Worm (Caenorhabditis elegans) whole organism, L4 larva: ENCODE data around the gene fipr-6.

ENCODE experiments used
- F44E2.7 ChIP-seq: fragments of 200-800 bp; sonication (Bioruptor generic); IDR thresholded peaks from 2 replicates; pipeline ENCODE4 v2.1.2; 2022; ENCODE audit warnings: missing genetic modification characterization, missing compliant biosample characterization
- F49E8.2 ChIP-seq: sonication (generic microtip); optimal IDR thresholded peaks from 2 replicates; lab custom pipeline; 2016; ENCODE audit warnings: missing compliant biosample characterization, mild to moderate bottlenecking, missing genetic modification characterization, borderline replicate concordance
- R02D3.7 ChIP-seq: fragments of 150-350 bp; sonication (generic microtip); optimal IDR thresholded peaks from 3 replicates; lab custom pipeline; 2014; ENCODE audit warnings: missing biosample characterization, missing genetic modification characterization
- T20F7.1 ChIP-seq: fragments of 200-800 bp; sonication (Bioruptor generic); optimal IDR thresholded peaks from 2 replicates; lab custom pipeline; 2018; ENCODE audit warnings: mild to moderate bottlenecking, missing genetic modification characterization, missing compliant biosample characterization
- ZK337.2 ChIP-seq: fragments of 200-800 bp; sonication (Bioruptor generic); IDR thresholded peaks from 2 replicates; pipeline ENCODE4 v1.3.6; 2022; ENCODE audit warnings: missing genetic modification reagents, missing genetic modification characterization, missing compliant biosample characterization
- ZK546.5 ChIP-seq, 2 experiments: sonication (generic microtip); optimal IDR thresholded peaks; 2 replicates each; lab custom pipeline; 2017; ENCODE audit warnings: missing biosample characterization in 2 of 2, missing genetic modification characterization in 2 of 2
- ama-1 ChIP-seq: fragments of 150-350 bp; optimal IDR thresholded peaks from 2 replicates; lab custom pipeline; 2014; ENCODE audit warnings: inconsistent platforms, mixed read lengths
- arid-1 ChIP-seq: fragments of 200-800 bp; sonication (Bioruptor generic); conservative IDR thresholded peaks from 2 replicates; pipeline ENCODE4 v1.3.6; 2022; ENCODE audit warnings: missing genetic modification reagents, missing genetic modification characterization, missing compliant biosample characterization
- ceh-20 ChIP-seq: fragments of 200-800 bp; sonication (Bioruptor generic); IDR thresholded peaks from 2 replicates; pipeline ENCODE4 v1.3.6; 2022; ENCODE audit warnings: missing genetic modification reagents, missing genetic modification characterization, missing compliant biosample characterization
- ceh-28 ChIP-seq: fragments of 150-350 bp; optimal IDR thresholded peaks from 2 replicates; lab custom pipeline; 2014; ENCODE audit warnings: missing biosample characterization, missing genetic modification reagents, missing genetic modification characterization
- ceh-82 ChIP-seq: sonication (generic microtip); optimal IDR thresholded peaks from 2 replicates; lab custom pipeline; 2017; ENCODE audit warnings: missing biosample characterization, missing genetic modification characterization
- ces-1 ChIP-seq: fragments of 150-350 bp; sonication (generic microtip); optimal IDR thresholded peaks from 4 replicates; lab custom pipeline; 2014; ENCODE audit warnings: missing biosample characterization, missing genetic modification reagents, missing genetic modification characterization
- cey-2 ChIP-seq: sonication (generic microtip); optimal IDR thresholded peaks from 3 replicates; lab custom pipeline; 2017; ENCODE audit warnings: missing genetic modification characterization, mild to moderate bottlenecking, missing compliant biosample characterization, antibody characterized with exemption, borderline replicate concordance; ENCODE audit not compliant: insufficient read depth
- daf-16 ChIP-seq, 3 experiments: sonication (generic microtip); optimal IDR thresholded peaks; 2 replicates each; lab custom pipeline; 2016 to 2017; ENCODE audit warnings: missing genetic modification characterization in 3 of 3, missing genetic modification reagents in 3 of 3, mild to moderate bottlenecking in 2 of 3, missing compliant biosample characterization in 2 of 3, missing biosample characterization in 1 of 3, moderate library complexity in 1 of 3
- dmd-6 ChIP-seq: fragments of 200-800 bp; sonication (Bioruptor generic); IDR thresholded peaks from 2 replicates; pipeline ENCODE4 v1.3.6; 2022; ENCODE audit warnings: missing genetic modification reagents, missing genetic modification characterization, missing compliant biosample characterization
- dve-1 ChIP-seq: sonication (generic microtip); optimal IDR thresholded peaks from 2 replicates; lab custom pipeline; 2017; ENCODE audit warnings: antibody characterized with exemption, mild to moderate bottlenecking, missing genetic modification characterization, missing compliant biosample characterization; ENCODE audit not compliant: insufficient read depth
- fkh-10 ChIP-seq: fragments of 150-350 bp; optimal IDR thresholded peaks from 2 replicates; lab custom pipeline; 2014; ENCODE audit warnings: missing biosample characterization, missing genetic modification reagents, missing genetic modification characterization
- hlh-11 ChIP-seq: fragments of 200-800 bp; sonication (Bioruptor generic); optimal IDR thresholded peaks from 2 replicates; lab custom pipeline; 2018; ENCODE audit warnings: mild to moderate bottlenecking, missing genetic modification characterization, missing compliant biosample characterization
- hlh-30 ChIP-seq: sonication (generic microtip); optimal IDR thresholded peaks from 2 replicates; lab custom pipeline; 2017; ENCODE audit warnings: antibody characterized with exemption, mild to moderate bottlenecking, missing genetic modification characterization, missing compliant biosample characterization; ENCODE audit not compliant: insufficient read depth
- hmg-1.1 ChIP-seq: fragments of 200-800 bp; sonication (Bioruptor generic); IDR thresholded peaks from 2 replicates; pipeline ENCODE4 v1.3.6; 2022; ENCODE audit warnings: missing genetic modification reagents, missing genetic modification characterization, missing compliant biosample characterization
- lin-38 ChIP-seq: fragments of 200-800 bp; sonication (Bioruptor generic); IDR thresholded peaks from 2 replicates; pipeline ENCODE4 v1.3.6; 2022; ENCODE audit warnings: missing genetic modification reagents, missing genetic modification characterization, missing compliant biosample characterization
- madf-9 ChIP-seq: fragments of 200-800 bp; sonication (Bioruptor generic); conservative IDR thresholded peaks from 2 replicates; pipeline ENCODE4 v1.3.6; 2022; ENCODE audit warnings: missing genetic modification reagents, missing genetic modification characterization, missing compliant biosample characterization
- mdl-1 ChIP-seq, 2 experiments: fragments of 150-350 bp in 1 of 2; sonication (generic microtip) in 1 of 2; optimal IDR thresholded peaks; 2 replicates each; lab custom pipeline; 2014 to 2017; ENCODE audit warnings: missing biosample characterization in 2 of 2, missing genetic modification characterization in 2 of 2
- mdt-29 ChIP-seq: fragments of 200-800 bp; sonication (Bioruptor generic); IDR thresholded peaks from 2 replicates; pipeline ENCODE4 v1.3.6; 2022; ENCODE audit warnings: missing genetic modification reagents, missing genetic modification characterization, missing compliant biosample characterization
- mep-1 ChIP-seq: fragments of 150-350 bp; sonication (generic microtip); optimal IDR thresholded peaks from 3 replicates; lab custom pipeline; 2014; ENCODE audit warnings: missing biosample characterization, missing genetic modification characterization
- mes-2 ChIP-seq: sonication (generic microtip); optimal IDR thresholded peaks from 2 replicates; lab custom pipeline; 2016; ENCODE audit warnings: missing genotype, mild to moderate bottlenecking, missing genetic modification characterization, missing compliant biosample characterization; ENCODE audit not compliant: poor library complexity, severe bottlenecking
- mxl-3 ChIP-seq: fragments of 200-800 bp; sonication (Bioruptor generic); optimal IDR thresholded peaks from 2 replicates; lab custom pipeline; 2018; ENCODE audit warnings: mild to moderate bottlenecking, missing genetic modification characterization, missing compliant biosample characterization
- nhr-10 ChIP-seq: fragments of 150-350 bp; optimal IDR thresholded peaks from 2 replicates; lab custom pipeline; 2014; ENCODE audit warnings: missing biosample characterization, missing genetic modification characterization
- nhr-102 ChIP-seq: sonication (generic microtip); optimal IDR thresholded peaks from 2 replicates; lab custom pipeline; 2016; ENCODE audit warnings: mild to moderate bottlenecking, missing genetic modification characterization, moderate library complexity, missing compliant biosample characterization
- nhr-28 ChIP-seq: fragments of 150-350 bp; optimal IDR thresholded peaks from 2 replicates; lab custom pipeline; 2014; ENCODE audit warnings: missing biosample characterization, missing genetic modification characterization
- nhr-41 ChIP-seq: fragments of 200-800 bp; sonication (Bioruptor generic); IDR thresholded peaks from 2 replicates; pipeline ENCODE4 v1.3.6; 2022; ENCODE audit warnings: missing genetic modification reagents, missing genetic modification characterization, missing compliant biosample characterization
- nhr-6 ChIP-seq: fragments of 150-350 bp; optimal IDR thresholded peaks from 2 replicates; lab custom pipeline; 2014; ENCODE audit warnings: missing biosample characterization, missing genetic modification characterization
- nhr-77 ChIP-seq: fragments of 150-350 bp; optimal IDR thresholded peaks from 2 replicates; lab custom pipeline; 2014; ENCODE audit warnings: missing biosample characterization, missing genetic modification characterization
- pqm-1 ChIP-seq: sonication (generic microtip); optimal IDR thresholded peaks from 2 replicates; lab custom pipeline; 2017; ENCODE audit warnings: missing biosample characterization, missing genetic modification characterization
- spr-1 ChIP-seq: sonication (generic microtip); optimal IDR thresholded peaks from 2 replicates; lab custom pipeline; 2016; ENCODE audit warnings: mild to moderate bottlenecking, missing genetic modification characterization, missing compliant biosample characterization
- tra-1 ChIP-seq: fragments of 200-800 bp; sonication (Bioruptor generic); IDR thresholded peaks from 2 replicates; pipeline ENCODE4 v1.3.6; 2022; ENCODE audit warnings: missing genetic modification reagents, missing genetic modification characterization, missing compliant biosample characterization
- unc-39 ChIP-seq: sonication (generic microtip); optimal IDR thresholded peaks from 2 replicates; lab custom pipeline; 2017; ENCODE audit warnings: missing biosample characterization, missing genetic modification characterization
- unc-62 ChIP-seq, 3 experiments: fragments of 150-350 bp in 1 of 3; sonication (generic microtip); optimal IDR thresholded peaks in 2 of 3; peaks in 1 of 3; 1 replicate in 1 of 3; 2 replicates in 2 of 3; lab custom pipeline; 2014 to 2017; ENCODE audit warnings: missing biosample characterization in 3 of 3, missing genetic modification characterization in 3 of 3, missing genetic modification reagents in 3 of 3, missing genotype in 1 of 3
- zag-1 ChIP-seq: fragments of 150-350 bp; optimal IDR thresholded peaks from 2 replicates; lab custom pipeline; 2014; ENCODE audit warnings: missing biosample characterization, missing genetic modification characterization
- zfp-3 ChIP-seq: fragments of 200-800 bp; sonication (Bioruptor generic); conservative IDR thresholded peaks from 2 replicates; pipeline ENCODE4 v1.3.6; 2022; ENCODE audit warnings: missing genetic modification reagents, missing genetic modification characterization, missing compliant biosample characterization
- ztf-7 ChIP-seq: fragments of 150-350 bp; optimal IDR thresholded peaks from 2 replicates; lab custom pipeline; 2014; ENCODE audit warnings: missing biosample characterization, missing genetic modification characterization

The fipr-6 gene

ce11 chrV:10244018-10244720 is 13.1 kb downstream of the fipr-6 start (continued):
- TF ChIP-seq hlh-30 (tag; lab: Kevin White, UChicago): peak; percentile 20
- peak; percentile 57 for TF ChIP-seq dve-1 (tag; lab: Kevin White, UChicago)
- no peak for TF ChIP-seq F49E8.2 (tag; lab: Kevin White, UChicago)
- no peak for TF ChIP-seq mdt-29 (GFP tag; lab: Robert Waterston, UW)
- TF ChIP-seq ZK337.2 (GFP tag; lab: Robert Waterston, UW): no peak
- TF ChIP-seq mdl-1 (tag; optimal IDR thresholded peaks at IDR 0.05; lab: Kevin White, UChicago): peak in 1 of 2 experiments; percentile 5
- TF ChIP-seq cey-2 (tag; lab: Kevin White, UChicago): no peak
- TF ChIP-seq ceh-28 (tag; lab: Kevin White, UChicago): no peak
- no peak for TF ChIP-seq ama-1 (lab: Kevin White, UChicago)
- peak; percentile 67 for TF ChIP-seq nhr-28 (tag; lab: Kevin White, UChicago)
- TF ChIP-seq mes-2 (tag; lab: Kevin White, UChicago): no peak
- TF ChIP-seq ces-1 (GFP tag; lab: Kevin White, UChicago): no peak
- no peak for TF ChIP-seq ztf-7 (tag; lab: Kevin White, UChicago)
- no peak for TF ChIP-seq zfp-3 (GFP tag; lab: Robert Waterston, UW)

- TF ChIP-seq nhr-41 (GFP tag; lab: Robert Waterston, UW) (no peak), unc-62 (GFP tag; optimal IDR thresholded peaks at IDR 0.05 in 1 of 2; lab: Kevin White, UChicago) (no peak), unc-62 (tag; optimal IDR thresholded peaks at IDR 0.05; lab: Kevin White, UChicago) (no peak), hlh-11 (tag; lab: Kevin White, UChicago) (peak; percentile 45), T20F7.1 (no peak), hlh-30 (tag; lab: Kevin White, UChicago) (no peak), hmg-1.1 (GFP tag; lab: Robert Waterston, UW) (no peak), nhr-102 (no peak), ceh-28 (tag; lab: Kevin White, UChicago) (no peak), mxl-3 (GFP tag; lab: Kevin White, UChicago) (no peak), F44E2.7 (GFP tag; lab: Robert Waterston, UW) (no peak), mdt-29 (GFP tag; lab: Robert Waterston, UW) (no peak), fkh-10 (GFP tag; lab: Kevin White, UChicago) (no peak), ceh-20 (no peak), dmd-6 (GFP tag; lab: Robert Waterston, UW) (no peak), arid-1 (GFP tag; lab: Robert Waterston, UW) (no peak), mep-1 (tag; lab: Kevin White, UChicago) (no peak), nhr-77 (tag; lab: Kevin White, UChicago) (peak; percentile 34), lin-38 (no peak), R02D3.7 (tag; lab: Kevin White, UChicago) (no peak), ZK546.5 (tag; optimal IDR thresholded peaks at IDR 0.05; lab: Kevin White, UChicago) (no peak), nhr-6 (tag; lab: Kevin White, UChicago) (no peak), unc-39 (no peak), spr-1 (tag; lab: Kevin White, UChicago) (no peak), nhr-28 (tag; lab: Kevin White, UChicago) (peak; percentile 69), pqm-1 (tag; lab: Kevin White, UChicago) (peak; percentile 22), zfp-3 (GFP tag; lab: Robert Waterston, UW) (no peak), tra-1 (GFP tag; lab: Robert Waterston, UW) (no peak), zag-1 (tag; lab: Kevin White, UChicago) (no peak), dve-1 (tag; lab: Kevin White, UChicago) (peak; percentile 53), madf-9 (GFP tag; lab: Robert Waterston, UW) (no peak), cey-2 (tag; lab: Kevin White, UChicago) (no peak), ceh-82 (no peak), nhr-10 (tag; lab: Kevin White, UChicago) (no peak), daf-16 (GFP tag; optimal IDR thresholded peaks at IDR 0.05; lab: Kevin White, UChicago) (no peak), daf-16 (tag; optimal IDR thresholded peaks at IDR 0.05; lab: Kevin White, UChicago) (peak; percentile 100)
Observed at ce11 chrV:10245615-10246014, 14.6 kb downstream of the fipr-6 start.
